Fruit fly (Drosophila melanogaster) whole organism, prepupa: ENCODE measurements around the gene Tcs3.

ENCODE experiments used
- Blimp-1 ChIP-seq: fragments of 200-800 bp; sonication (Bioruptor generic); optimal IDR thresholded peaks from 3 replicates; lab custom pipeline; 2017; ENCODE audit warnings: missing biosample characterization, missing genetic modification characterization, mild to moderate bottlenecking, moderate library complexity, missing genetic modification reagents
- CG10631 ChIP-seq: fragments of 200-800 bp; sonication (Bioruptor generic); optimal IDR thresholded peaks from 2 replicates; lab custom pipeline; 2016; ENCODE audit warnings: missing biosample characterization, missing genetic modification characterization
- CG10669 ChIP-seq: fragments of 200-800 bp; sonication (Bioruptor generic); optimal IDR thresholded peaks from 3 replicates; lab custom pipeline; 2018; ENCODE audit warnings: missing biosample characterization, mild to moderate bottlenecking, missing genetic modification characterization, moderate library complexity
- CG11762 ChIP-seq: fragments of 200-800 bp; sonication (Bioruptor generic); optimal IDR thresholded peaks from 3 replicates; lab custom pipeline; 2016; ENCODE audit warnings: missing biosample characterization, missing genetic modification characterization; ENCODE audit not compliant: insufficient read depth
- CG15336 ChIP-seq: fragments of 200-800 bp; sonication (Bioruptor generic); IDR thresholded peaks from 2 replicates; pipeline ENCODE4 v1.3.6; 2022; ENCODE audit warnings: missing biosample characterization, missing genetic modification characterization
- CG1621 ChIP-seq: fragments of 200-800 bp; sonication (Bioruptor generic); optimal IDR thresholded peaks from 3 replicates; lab custom pipeline; 2018; ENCODE audit warnings: missing biosample characterization, mild to moderate bottlenecking, missing genetic modification characterization
- CG16779 ChIP-seq: fragments of 200-800 bp; sonication (Bioruptor generic); optimal IDR thresholded peaks from 3 replicates; lab custom pipeline; 2017; ENCODE audit warnings: missing biosample characterization, mild to moderate bottlenecking, missing genetic modification characterization
- CG3032 ChIP-seq: fragments of 200-800 bp; optimal IDR thresholded peaks from 2 replicates; lab custom pipeline; 2019; ENCODE audit warnings: missing biosample characterization, mild to moderate bottlenecking, missing genetic modification characterization, moderate library complexity
- CG32006 ChIP-seq: fragments of 200-800 bp; sonication (Bioruptor generic); optimal IDR thresholded peaks from 3 replicates; lab custom pipeline; 2017; ENCODE audit warnings: missing biosample characterization, mild to moderate bottlenecking, missing genetic modification characterization
- CG34406 ChIP-seq: fragments of 200-800 bp; sonication (Bioruptor generic); optimal IDR thresholded peaks from 3 replicates; lab custom pipeline; 2016; ENCODE audit warnings: missing biosample characterization, missing genetic modification characterization
- CG3919 ChIP-seq: fragments of 200-800 bp; sonication (Bioruptor generic); optimal IDR thresholded peaks from 3 replicates; lab custom pipeline; 2016; ENCODE audit warnings: missing biosample characterization, missing genetic modification characterization
- CG6163 ChIP-seq: fragments of 200-800 bp; sonication (Bioruptor generic); IDR thresholded peaks from 3 replicates; pipeline ENCODE4 v1.3.6; 2022; ENCODE audit warnings: missing biosample characterization, missing genetic modification characterization
- CG6276 ChIP-seq: fragments of 200-800 bp; sonication (Bioruptor generic); optimal IDR thresholded peaks from 2 replicates; lab custom pipeline; 2017; ENCODE audit warnings: missing biosample characterization, mild to moderate bottlenecking, missing genetic modification characterization
- CG6808 ChIP-seq: fragments of 200-800 bp; sonication (Bioruptor generic); optimal IDR thresholded peaks from 3 replicates; lab custom pipeline; 2017; ENCODE audit warnings: missing biosample characterization, missing genetic modification characterization, mild to moderate bottlenecking, moderate library complexity, missing genetic modification reagents
- CG6854 ChIP-seq: fragments of 200-800 bp; sonication (Bioruptor generic); optimal IDR thresholded peaks from 2 replicates; lab custom pipeline; 2017; ENCODE audit warnings: missing biosample characterization, mild to moderate bottlenecking, missing genetic modification characterization
- CG7368 ChIP-seq: fragments of 200-800 bp; sonication (Bioruptor generic); optimal IDR thresholded peaks from 3 replicates; lab custom pipeline; 2016; ENCODE audit warnings: missing biosample characterization, missing genetic modification characterization
- CG8119 ChIP-seq: fragments of 200-800 bp; sonication (Bioruptor generic); IDR thresholded peaks from 3 replicates; pipeline ENCODE4 v1.3.6; 2022; ENCODE audit warnings: missing biosample characterization, missing genetic modification characterization
- CG8319 ChIP-seq: fragments of 200-800 bp; sonication (Bioruptor generic); optimal IDR thresholded peaks from 3 replicates; lab custom pipeline; 2016; ENCODE audit warnings: missing biosample characterization, missing genetic modification characterization
- CG8632 ChIP-seq: fragments of 200-800 bp; sonication (Bioruptor generic); optimal IDR thresholded peaks from 3 replicates; lab custom pipeline; 2016; ENCODE audit warnings: missing biosample characterization, missing genetic modification characterization
- CG9139 ChIP-seq: fragments of 200-800 bp; sonication (Bioruptor generic); optimal IDR thresholded peaks from 3 replicates; lab custom pipeline; 2017; ENCODE audit warnings: missing biosample characterization, mild to moderate bottlenecking, missing genetic modification characterization
- Eip75B ChIP-seq: fragments of 200-800 bp; sonication (Bioruptor generic); optimal IDR thresholded peaks from 3 replicates; lab custom pipeline; 2016; ENCODE audit warnings: missing biosample characterization, missing genetic modification characterization
- Eip78C ChIP-seq: fragments of 200-800 bp; sonication (Bioruptor generic); peaks from one replicate; lab custom pipeline; 2016; ENCODE audit warnings: missing biosample characterization, missing genetic modification characterization
- Eip93F ChIP-seq: fragments of 200-800 bp; sonication (Bioruptor generic); optimal IDR thresholded peaks from 2 replicates; lab custom pipeline; 2016; ENCODE audit warnings: missing biosample characterization, mild to moderate bottlenecking, missing genetic modification characterization
- Ets96B ChIP-seq: fragments of 200-800 bp; optimal IDR thresholded peaks from 2 replicates; lab custom pipeline; 2019; ENCODE audit warnings: missing biosample characterization, mild to moderate bottlenecking, missing genetic modification characterization, moderate library complexity
- Gug ChIP-seq: fragments of 200-800 bp; sonication (Bioruptor generic); IDR thresholded peaks from 2 replicates; pipeline ENCODE4 v1.3.6; 2022; ENCODE audit warnings: missing biosample characterization, missing genetic modification characterization
- Hr38 ChIP-seq: sonication (Bioruptor generic); optimal IDR thresholded peaks from 2 replicates; lab custom pipeline; 2016; ENCODE audit warnings: missing biosample characterization, missing genetic modification characterization
- Hr4 ChIP-seq: fragments of 200-800 bp; sonication (Bioruptor generic); optimal IDR thresholded peaks from 3 replicates; lab custom pipeline; 2016; ENCODE audit warnings: missing biosample characterization, missing genetic modification characterization
- Lpt ChIP-seq: fragments of 200-800 bp; sonication (Bioruptor generic); optimal IDR thresholded peaks from 3 replicates; lab custom pipeline; 2016; ENCODE audit warnings: missing biosample characterization, missing genetic modification characterization
- Met ChIP-seq: fragments of 200-800 bp; sonication (Bioruptor generic); optimal IDR thresholded peaks from 3 replicates; lab custom pipeline; 2016; ENCODE audit warnings: missing biosample characterization, missing genetic modification characterization
- OdsH ChIP-seq: fragments of 200-800 bp; sonication (Bioruptor generic); optimal IDR thresholded peaks from 3 replicates; lab custom pipeline; 2016; ENCODE audit warnings: missing biosample characterization, missing genetic modification characterization
- Smox ChIP-seq: fragments of 200-800 bp; sonication (Bioruptor generic); optimal IDR thresholded peaks from 3 replicates; lab custom pipeline; 2016; ENCODE audit warnings: missing biosample characterization, missing genetic modification characterization
- Sox102F ChIP-seq: fragments of 200-800 bp; sonication (Bioruptor generic); optimal IDR thresholded peaks from 2 replicates; lab custom pipeline; 2016; ENCODE audit warnings: missing biosample characterization, mild to moderate bottlenecking, missing genetic modification characterization
- acj6 ChIP-seq: fragments of 200-800 bp; sonication (Bioruptor generic); optimal IDR thresholded peaks from 3 replicates; lab custom pipeline; 2016; ENCODE audit warnings: missing biosample characterization, missing genetic modification characterization
- dac ChIP-seq: fragments of 200-800 bp; sonication (Bioruptor generic); optimal IDR thresholded peaks from 2 replicates; lab custom pipeline; 2017; ENCODE audit warnings: missing biosample characterization, mild to moderate bottlenecking, missing genetic modification characterization
- dsx ChIP-seq: fragments of 200-800 bp; optimal IDR thresholded peaks from 3 replicates; lab custom pipeline; 2019; ENCODE audit warnings: missing biosample characterization, mild to moderate bottlenecking, missing genetic modification characterization, moderate library complexity; ENCODE audit not compliant: poor library complexity, severe bottlenecking
- eg ChIP-seq: fragments of 200-800 bp; sonication (Bioruptor generic); IDR thresholded peaks from 3 replicates; pipeline ENCODE4 v1.3.6; 2022; ENCODE audit warnings: missing biosample characterization, missing genetic modification characterization
- esn ChIP-seq: fragments of 200-800 bp; sonication (Bioruptor generic); optimal IDR thresholded peaks from 2 replicates; lab custom pipeline; 2016; ENCODE audit warnings: missing biosample characterization, mild to moderate bottlenecking, missing genetic modification characterization, moderate library complexity
- fd59A ChIP-seq: fragments of 200-800 bp; sonication (Bioruptor generic); optimal IDR thresholded peaks from 2 replicates; lab custom pipeline; 2017; ENCODE audit warnings: missing biosample characterization, mild to moderate bottlenecking, missing genetic modification characterization, missing genetic modification reagents
- fd85E ChIP-seq: fragments of 200-800 bp; sonication (Bioruptor generic); optimal IDR thresholded peaks from 3 replicates; lab custom pipeline; 2016; ENCODE audit warnings: missing biosample characterization, missing genetic modification characterization
- fkh ChIP-seq: fragments of 200-800 bp; sonication (Bioruptor generic); optimal IDR thresholded peaks from 3 replicates; lab custom pipeline; 2017; ENCODE audit warnings: missing biosample characterization, mild to moderate bottlenecking, missing genetic modification characterization, moderate library complexity
- lz ChIP-seq: fragments of 200-800 bp; sonication (Bioruptor generic); optimal IDR thresholded peaks from 3 replicates; lab custom pipeline; 2016; ENCODE audit warnings: missing biosample characterization, missing genetic modification characterization
- net ChIP-seq: fragments of 200-800 bp; sonication (Bioruptor generic); optimal IDR thresholded peaks from 3 replicates; lab custom pipeline; 2016; ENCODE audit warnings: missing biosample characterization, missing genetic modification characterization
- pdm3 ChIP-seq: fragments of 200-800 bp; sonication (Bioruptor generic); optimal IDR thresholded peaks from 3 replicates; lab custom pipeline; 2016; ENCODE audit warnings: missing biosample characterization, missing genetic modification characterization
- salr ChIP-seq, 2 experiments: fragments of 200-800 bp; sonication (Bioruptor generic); optimal IDR thresholded peaks; 3 replicates each; lab custom pipeline; 2016 to 2018; ENCODE audit warnings: missing biosample characterization in 2 of 2, missing genetic modification characterization in 2 of 2, mild to moderate bottlenecking in 1 of 2
- ss ChIP-seq, 2 experiments: fragments of 200-800 bp; sonication (Bioruptor generic); optimal IDR thresholded peaks; 2 replicates in 1 of 2; 3 replicates in 1 of 2; lab custom pipeline; 2017 to 2018; ENCODE audit warnings: mild to moderate bottlenecking in 2 of 2, missing biosample characterization in 2 of 2, missing genetic modification characterization in 2 of 2, moderate library complexity in 1 of 2
- vri ChIP-seq: fragments of 200-800 bp; sonication (Bioruptor generic); optimal IDR thresholded peaks from 3 replicates; lab custom pipeline; 2016; ENCODE audit warnings: missing biosample characterization, mild to moderate bottlenecking, missing genetic modification characterization

The Tcs3 gene

dm6 chr3L:16362119-16362653 is 10.4 kb downstream of the Tcs3 start, which contains the start of gene Cpr72Ea (continued):
- TF ChIP-seq CG34406, result no peak
- TF ChIP-seq CG6808, result peak; percentile 52
- peak; percentile 14 for TF ChIP-seq fd59A (GFP tag; lab: Kevin White, UChicago)
- TF ChIP-seq CG3032, result peak; percentile 66
- no peak for TF ChIP-seq CG1621
- no peak for TF ChIP-seq CG10669 (GFP tag; lab: Kevin White, UChicago)
- TF ChIP-seq Sox102F (GFP tag; lab: Kevin White, UChicago), result no peak
- no peak for TF ChIP-seq Blimp-1 (GFP tag; lab: Kevin White, UChicago)
- TF ChIP-seq vri (GFP tag; lab: Kevin White, UChicago), result no peak
- TF ChIP-seq CG3919 (GFP tag; lab: Kevin White, UChicago), result no peak
- no peak for TF ChIP-seq Hr4 (GFP tag; lab: Kevin White, UChicago)
- peak; percentile 4 to 36 for TF ChIP-seq ss (GFP tag; optimal IDR thresholded peaks at IDR 0.05; lab: Kevin White, UChicago)
- peak; percentile 31 for TF ChIP-seq Eip78C (GFP tag; lab: Kevin White, UChicago)
- no peak for TF ChIP-seq CG11762 (GFP tag; lab: Kevin White, UChicago)
- no peak for TF ChIP-seq Gug (GFP tag; lab: Robert Waterston, UW)
- TF ChIP-seq esn, result no peak
- peak; percentile 6 for TF ChIP-seq CG10631 (GFP tag; lab: Kevin White, UChicago)
- no peak for TF ChIP-seq acj6 (GFP tag; lab: Kevin White, UChicago)
- no peak for TF ChIP-seq lz (GFP tag; lab: Kevin White, UChicago)

dm6 chr3L:16364182-16364581 is 12.4 kb downstream of the Tcs3 start:
- TF ChIP-seq CG10669 (GFP tag; lab: Kevin White, UChicago), result peak; percentile 85
- TF ChIP-seq fkh (GFP tag; lab: Kevin White, UChicago), result no peak
- TF ChIP-seq Gug (GFP tag; lab: Robert Waterston, UW), result no peak
- peak; percentile 64 for TF ChIP-seq CG6854 (GFP tag; lab: Kevin White, UChicago)
- peak; percentile 93 for TF ChIP-seq Eip75B (GFP tag; lab: Kevin White, UChicago)
- TF ChIP-seq fd85E (GFP tag; lab: Kevin White, UChicago), result peak; percentile 63
- peak; percentile 88 for TF ChIP-seq net (GFP tag; lab: Kevin White, UChicago)
- TF ChIP-seq Sox102F (GFP tag; lab: Kevin White, UChicago), result peak; percentile 85
- TF ChIP-seq CG6808, result peak; percentile 92
- peak; percentile 31 for TF ChIP-seq CG6276
- peak; percentile 90 for TF ChIP-seq CG8632 (GFP tag; lab: Kevin White, UChicago)
- TF ChIP-seq OdsH (GFP tag; lab: Kevin White, UChicago), result peak; percentile 87
- TF ChIP-seq CG6163 (GFP tag; lab: Robert Waterston, UW), result no peak; the same call in 1 of the 3 replicates
- peak; percentile 44 for TF ChIP-seq Hr4 (GFP tag; lab: Kevin White, UChicago)
- peak; percentile 87 for TF ChIP-seq fd59A (GFP tag; lab: Kevin White, UChicago)
- TF ChIP-seq CG7368 (GFP tag; lab: Kevin White, UChicago), result peak; percentile 77
- TF ChIP-seq Blimp-1 (GFP tag; lab: Kevin White, UChicago), result peak; percentile 63
- peak; percentile 69 for TF ChIP-seq CG15336 (GFP tag; lab: Robert Waterston, UW)
- peak; percentile 90 for TF ChIP-seq dsx (GFP tag; lab: Kevin White, UChicago)
- peak; percentile 83 for TF ChIP-seq CG8319 (GFP tag; lab: Kevin White, UChicago)
- TF ChIP-seq CG16779 (tag; lab: Kevin White, UChicago), result peak; percentile 82
- TF ChIP-seq CG10631 (GFP tag; lab: Kevin White, UChicago), result peak; percentile 87
- TF ChIP-seq Eip78C (GFP tag; lab: Kevin White, UChicago), result peak; percentile 98
- peak; percentile 85 for TF ChIP-seq pdm3 (GFP tag; lab: Kevin White, UChicago)
- peak; percentile 17 for TF ChIP-seq Eip93F (GFP tag; lab: Kevin White, UChicago)
- TF ChIP-seq dac (GFP tag; lab: Kevin White, UChicago), result no peak
- TF ChIP-seq acj6 (GFP tag; lab: Kevin White, UChicago), result peak; percentile 88
- peak; percentile 67 for TF ChIP-seq vri (GFP tag; lab: Kevin White, UChicago)
- TF ChIP-seq Lpt (GFP tag; lab: Kevin White, UChicago), result peak; percentile 66
- peak; percentile 75 for TF ChIP-seq salr (GFP tag; optimal IDR thresholded peaks at IDR 0.05; lab: Kevin White, UChicago)
- peak; percentile 74 for TF ChIP-seq CG32006 (GFP tag; lab: Kevin White, UChicago)
- TF ChIP-seq Met, result peak; percentile 85
- peak; percentile 83 for TF ChIP-seq lz (GFP tag; lab: Kevin White, UChicago)
- peak; percentile 81 for TF ChIP-seq CG9139 (GFP tag; lab: Kevin White, UChicago)
- peak; percentile 81 for TF ChIP-seq CG8119 (GFP tag; lab: Robert Waterston, UW)
- TF ChIP-seq Smox (GFP tag; lab: Kevin White, UChicago), result peak; percentile 85
- peak; percentile 90 for TF ChIP-seq Ets96B (tag; lab: Kevin White, UChicago)
- TF ChIP-seq Hr38 (GFP tag; lab: Kevin White, UChicago), result no peak
- peak; percentile 92 for TF ChIP-seq CG3919 (GFP tag; lab: Kevin White, UChicago)
- peak; percentile 89 for TF ChIP-seq esn
- no peak for TF ChIP-seq eg (GFP tag; lab: Robert Waterston, UW)
- TF ChIP-seq CG34406, result peak; percentile 89
